Worm (Caenorhabditis elegans) whole organism, early embryonic: ENCODE data around the gene far-7.
"Not testable (repeated sequence)": the region's sequence is repeated elsewhere in the genome, so short reads cannot be mapped to it uniquely, and the experiment has no call there.

Experiments
- B0310.2 ChIP-seq: sonication (generic microtip); optimal IDR thresholded peaks from 2 replicates; lab custom pipeline; 2016; ENCODE audit warnings: mild to moderate bottlenecking, missing genetic modification characterization, missing compliant biosample characterization
- aly-1 ChIP-seq: sonication (generic microtip); optimal IDR thresholded peaks from 2 replicates; lab custom pipeline; 2016; ENCODE audit warnings: missing genetic modification characterization, missing compliant biosample characterization
- ama-1 ChIP-seq: fragments of 150-350 bp; optimal IDR thresholded peaks from 2 replicates; lab custom pipeline; 2014
- flt-1 ChIP-seq: fragments of 200-800 bp; sonication (Bioruptor generic); IDR thresholded peaks from 2 replicates; pipeline ENCODE4 v1.3.6; 2022; ENCODE audit warnings: missing genetic modification characterization, missing compliant biosample characterization
- hmg-4 ChIP-seq: fragments of 200-800 bp; sonication (Bioruptor generic); optimal IDR thresholded peaks from 2 replicates; lab custom pipeline; 2018; ENCODE audit warnings: mild to moderate bottlenecking, missing genetic modification characterization, missing compliant biosample characterization
- scrt-1 ChIP-seq: fragments of 200-800 bp; sonication (Bioruptor generic); IDR thresholded peaks from 2 replicates; pipeline ENCODE4 v1.3.6; 2022; ENCODE audit warnings: missing genetic modification characterization, missing compliant biosample characterization

DNA sequence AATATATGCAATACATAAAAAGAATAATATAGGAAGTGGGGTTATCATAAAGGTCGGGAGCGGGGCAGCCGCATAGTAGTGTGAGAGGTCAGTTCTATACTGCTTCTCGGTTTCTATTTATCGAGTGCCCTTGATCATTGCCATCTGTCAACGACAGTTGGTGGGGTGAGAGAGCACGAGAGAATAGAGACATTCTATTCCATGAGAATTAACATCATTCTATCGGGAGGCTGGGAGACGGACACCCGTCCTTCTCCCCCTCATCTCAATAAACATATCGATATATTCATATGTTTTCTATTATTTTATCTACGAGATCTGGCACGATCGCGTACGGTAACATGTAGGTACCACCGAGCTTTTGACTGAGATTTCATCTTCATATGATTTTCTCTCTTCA is 7.5 kb upstream of the far-7 start, which contains the start of gene mps-2:
- TF ChIP-seq aly-1; flt-1 (GFP tag; lab: Robert Waterston, UW); scrt-1 (GFP tag; lab: Robert Waterston, UW); ama-1 (lab: Kevin White, UChicago); B0310.2 (tag; lab: Kevin White, UChicago); hmg-4 (GFP tag; lab: Kevin White, UChicago): not testable (repeated sequence)
